Worm (Caenorhabditis elegans) whole organism, L4 larva: ENCODE results near the gene C17G1.14.

Source experiments
- F10B5.3 ChIP-seq: sonication (generic microtip); optimal IDR thresholded peaks from 2 replicates; lab custom pipeline; 2016; ENCODE audit warnings: mild to moderate bottlenecking, missing genetic modification characterization, missing compliant biosample characterization
- F37D6.2 ChIP-seq: sonication (generic microtip); optimal IDR thresholded peaks from 2 replicates; lab custom pipeline; 2016; ENCODE audit warnings: mild to moderate bottlenecking, missing genetic modification characterization, missing compliant biosample characterization
- F44E2.7 ChIP-seq: fragments of 200-800 bp; sonication (Bioruptor generic); IDR thresholded peaks from 2 replicates; pipeline ENCODE4 v2.1.2; 2022; ENCODE audit warnings: missing genetic modification characterization, missing compliant biosample characterization
- R02D3.7 ChIP-seq: fragments of 150-350 bp; sonication (generic microtip); optimal IDR thresholded peaks from 3 replicates; lab custom pipeline; 2014; ENCODE audit warnings: missing biosample characterization, missing genetic modification characterization
- Y75B8A.6 ChIP-seq: fragments of 200-800 bp; sonication (Bioruptor generic); IDR thresholded peaks from 2 replicates; pipeline ENCODE4 v1.3.6; 2022; ENCODE audit warnings: missing genetic modification reagents, missing genetic modification characterization, missing compliant biosample characterization
- ZK337.2 ChIP-seq: fragments of 200-800 bp; sonication (Bioruptor generic); IDR thresholded peaks from 2 replicates; pipeline ENCODE4 v1.3.6; 2022; ENCODE audit warnings: missing genetic modification reagents, missing genetic modification characterization, missing compliant biosample characterization
- aha-1 ChIP-seq: fragments of 150-350 bp; peaks from one replicate; lab custom pipeline; 2014; ENCODE audit warnings: missing biosample characterization, missing genetic modification characterization
- ama-1 ChIP-seq: fragments of 150-350 bp; optimal IDR thresholded peaks from 2 replicates; lab custom pipeline; 2014; ENCODE audit warnings: inconsistent platforms, mixed read lengths
- arid-1 ChIP-seq: fragments of 200-800 bp; sonication (Bioruptor generic); conservative IDR thresholded peaks from 2 replicates; pipeline ENCODE4 v1.3.6; 2022; ENCODE audit warnings: missing genetic modification reagents, missing genetic modification characterization, missing compliant biosample characterization
- ces-1 ChIP-seq: fragments of 150-350 bp; sonication (generic microtip); optimal IDR thresholded peaks from 4 replicates; lab custom pipeline; 2014; ENCODE audit warnings: missing biosample characterization, missing genetic modification reagents, missing genetic modification characterization
- daf-16 ChIP-seq, 3 experiments: sonication (generic microtip); optimal IDR thresholded peaks; 2 replicates each; lab custom pipeline; 2016 to 2017; ENCODE audit warnings: missing genetic modification characterization in 3 of 3, missing genetic modification reagents in 3 of 3, mild to moderate bottlenecking in 2 of 3, missing compliant biosample characterization in 2 of 3, missing biosample characterization in 1 of 3, moderate library complexity in 1 of 3
- daf-19 ChIP-seq: fragments of 200-800 bp; sonication (Bioruptor generic); conservative IDR thresholded peaks from 2 replicates; pipeline ENCODE4 v1.3.6; 2022; ENCODE audit warnings: missing genetic modification characterization, missing compliant biosample characterization
- daf-8 ChIP-seq: fragments of 200-800 bp; sonication (Bioruptor generic); IDR thresholded peaks from 2 replicates; pipeline ENCODE4 v1.3.6; 2022; ENCODE audit warnings: missing genetic modification characterization, missing compliant biosample characterization
- dmd-6 ChIP-seq: fragments of 200-800 bp; sonication (Bioruptor generic); IDR thresholded peaks from 2 replicates; pipeline ENCODE4 v1.3.6; 2022; ENCODE audit warnings: missing genetic modification reagents, missing genetic modification characterization, missing compliant biosample characterization
- dmd-8 ChIP-seq: fragments of 200-800 bp; sonication (Bioruptor generic); IDR thresholded peaks from 2 replicates; pipeline ENCODE4 v1.3.6; 2022; ENCODE audit warnings: missing genetic modification characterization, missing compliant biosample characterization
- dve-1 ChIP-seq: sonication (generic microtip); optimal IDR thresholded peaks from 2 replicates; lab custom pipeline; 2017; ENCODE audit warnings: antibody characterized with exemption, mild to moderate bottlenecking, missing genetic modification characterization, missing compliant biosample characterization; ENCODE audit not compliant: insufficient read depth
- fkh-10 ChIP-seq: fragments of 150-350 bp; optimal IDR thresholded peaks from 2 replicates; lab custom pipeline; 2014; ENCODE audit warnings: missing biosample characterization, missing genetic modification reagents, missing genetic modification characterization
- gei-8 ChIP-seq: fragments of 200-800 bp; sonication (Bioruptor generic); optimal IDR thresholded peaks from 2 replicates; lab custom pipeline; 2018; ENCODE audit warnings: mild to moderate bottlenecking, missing genetic modification characterization, missing compliant biosample characterization
- hif-1 ChIP-seq, 2 experiments: sonication (generic microtip); optimal IDR thresholded peaks; 2 replicates each; lab custom pipeline; 2016 to 2017; ENCODE audit warnings: missing compliant biosample characterization in 2 of 2, missing genetic modification characterization in 2 of 2, missing genetic modification reagents in 2 of 2, missing genotype in 2 of 2, mild to moderate bottlenecking in 1 of 2
- hlh-11 ChIP-seq: fragments of 200-800 bp; sonication (Bioruptor generic); optimal IDR thresholded peaks from 2 replicates; lab custom pipeline; 2018; ENCODE audit warnings: mild to moderate bottlenecking, missing genetic modification characterization, missing compliant biosample characterization
- lin-1 ChIP-seq: fragments of 200-800 bp; sonication (Bioruptor generic); IDR thresholded peaks from 2 replicates; pipeline ENCODE4 v1.3.6; 2022; ENCODE audit warnings: missing genetic modification reagents, missing genetic modification characterization, missing compliant biosample characterization
- mdl-1 ChIP-seq, 2 experiments: fragments of 150-350 bp in 1 of 2; sonication (generic microtip) in 1 of 2; optimal IDR thresholded peaks; 2 replicates each; lab custom pipeline; 2014 to 2017; ENCODE audit warnings: missing biosample characterization in 2 of 2, missing genetic modification characterization in 2 of 2
- mxl-2 ChIP-seq: fragments of 200-800 bp; sonication (Bioruptor generic); conservative IDR thresholded peaks from 2 replicates; pipeline ENCODE4 v1.3.6; 2022; ENCODE audit warnings: missing genetic modification reagents, missing genetic modification characterization, missing compliant biosample characterization
- nhr-25 ChIP-seq: sonication (generic microtip); optimal IDR thresholded peaks from 2 replicates; lab custom pipeline; 2017; ENCODE audit warnings: missing genetic modification characterization, mild to moderate bottlenecking, missing compliant biosample characterization, antibody characterized with exemption, moderate library complexity, borderline replicate concordance; ENCODE audit not compliant: insufficient read depth
- nhr-28 ChIP-seq: fragments of 150-350 bp; optimal IDR thresholded peaks from 2 replicates; lab custom pipeline; 2014; ENCODE audit warnings: missing biosample characterization, missing genetic modification characterization
- nhr-48 ChIP-seq: sonication (generic microtip); optimal IDR thresholded peaks from 2 replicates; lab custom pipeline; 2016; ENCODE audit warnings: mild to moderate bottlenecking, missing genetic modification characterization, missing compliant biosample characterization
- nhr-6 ChIP-seq: fragments of 150-350 bp; optimal IDR thresholded peaks from 2 replicates; lab custom pipeline; 2014; ENCODE audit warnings: missing biosample characterization, missing genetic modification characterization
- nhr-77 ChIP-seq: fragments of 150-350 bp; optimal IDR thresholded peaks from 2 replicates; lab custom pipeline; 2014; ENCODE audit warnings: missing biosample characterization, missing genetic modification characterization
- pha-4 ChIP-seq, 2 experiments: fragments of 150-350 bp in 1 of 2; fragments of 200-800 bp in 1 of 2; sonication (Bioruptor generic) in 1 of 2; IDR thresholded peaks in 1 of 2; optimal IDR thresholded peaks in 1 of 2; 2 replicates each; pipeline versions ENCODE4 v1.3.6 to Lab custom; 2014 to 2022; ENCODE audit warnings: missing genetic modification characterization in 2 of 2, missing genetic modification reagents in 2 of 2, missing biosample characterization in 1 of 2, missing compliant biosample characterization in 1 of 2
- pqm-1 ChIP-seq: sonication (generic microtip); optimal IDR thresholded peaks from 2 replicates; lab custom pipeline; 2017; ENCODE audit warnings: missing biosample characterization, missing genetic modification characterization
- saeg-2 ChIP-seq: fragments of 200-800 bp; sonication (Bioruptor generic); IDR thresholded peaks from 2 replicates; pipeline ENCODE4 v1.3.6; 2022; ENCODE audit warnings: missing genetic modification reagents, missing genetic modification characterization, missing compliant biosample characterization
- spr-1 ChIP-seq: sonication (generic microtip); optimal IDR thresholded peaks from 2 replicates; lab custom pipeline; 2016; ENCODE audit warnings: mild to moderate bottlenecking, missing genetic modification characterization, missing compliant biosample characterization
- zip-2 ChIP-seq: fragments of 150-350 bp; optimal IDR thresholded peaks from 2 replicates; lab custom pipeline; 2014; ENCODE audit warnings: missing biosample characterization, missing genetic modification characterization

Gene C17G1.14

DNA sequence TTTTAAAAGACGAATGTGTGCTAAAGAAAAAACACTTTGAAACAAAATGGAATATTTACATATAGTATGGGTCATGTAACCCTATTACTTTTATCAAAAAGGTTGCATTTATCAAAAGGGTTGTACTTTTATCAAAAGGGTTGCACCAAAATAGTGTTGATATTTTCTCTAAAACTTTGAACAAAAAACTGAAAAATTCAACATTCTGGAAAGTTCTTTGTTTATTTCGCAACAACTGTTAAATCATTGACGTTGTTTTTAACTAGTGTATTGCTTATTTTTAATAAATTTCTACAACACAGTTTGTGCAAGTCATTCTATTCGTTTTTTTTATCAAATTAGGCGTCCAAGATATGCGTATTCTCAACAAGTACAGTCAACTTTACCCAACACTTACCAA lies at the start of gene C17G1.14, which contains the start of gene C17G1.5:
Gene C17G1.14, plus strand, starts transcription at position 277 of the 400 bp plus-strand sequence.
Gene C17G1.5, plus strand, starts transcription at position 266 of the 400 bp plus-strand sequence.
- TF ChIP-seq dve-1 (peak; percentile 8), daf-16 (GFP tag; optimal IDR thresholded peaks at IDR 0.05; lab: Kevin White, UChicago) (no peak), daf-16 (tag; optimal IDR thresholded peaks at IDR 0.05; lab: Kevin White, UChicago) (peak; percentile 68), F37D6.2 (tag; lab: Kevin White, UChicago) (no peak), pqm-1 (tag; lab: Kevin White, UChicago) (peak; percentile 9)

- TF ChIP-seq nhr-6 (tag; lab: Kevin White, UChicago) (peak; percentile 72), daf-16 (GFP tag; optimal IDR thresholded peaks at IDR 0.05; lab: Kevin White, UChicago) (no peak), daf-16 (tag; optimal IDR thresholded peaks at IDR 0.05; lab: Kevin White, UChicago) (peak; percentile 76), F44E2.7 (GFP tag; lab: Robert Waterston, UW) (no peak), zip-2 (tag; lab: Kevin White, UChicago) (no peak), nhr-48 (tag; lab: Kevin White, UChicago) (no peak), dmd-6 (GFP tag; lab: Robert Waterston, UW) (peak; percentile 26; the same call in 1 of the 2 replicates), hlh-11 (tag; lab: Kevin White, UChicago) (peak; percentile 35), ama-1 (lab: Kevin White, UChicago) (no peak), pha-4 (GFP tag; IDR thresholded peaks at IDR 0.05; lab: Robert Waterston, UW) (no peak), pha-4 (tag; optimal IDR thresholded peaks at IDR 0.05; lab: Kevin White, UChicago) (peak; percentile 61), pqm-1 (tag; lab: Kevin White, UChicago) (peak; percentile 71), nhr-28 (tag; lab: Kevin White, UChicago) (peak; percentile 26), mdl-1 (tag; optimal IDR thresholded peaks at IDR 0.05; lab: Kevin White, UChicago) (peak in 1 of 2 experiments; percentile 4), aha-1 (tag; lab: Kevin White, UChicago) (peak; percentile 82)
These were observed 46.3 kb upstream of the C17G1.14 start, which contains the start of gene F21G4.1 for ce11 chrX:9892323-9892722. F21G4.1 (minus strand) TSS chrX:9892328.

DNA sequence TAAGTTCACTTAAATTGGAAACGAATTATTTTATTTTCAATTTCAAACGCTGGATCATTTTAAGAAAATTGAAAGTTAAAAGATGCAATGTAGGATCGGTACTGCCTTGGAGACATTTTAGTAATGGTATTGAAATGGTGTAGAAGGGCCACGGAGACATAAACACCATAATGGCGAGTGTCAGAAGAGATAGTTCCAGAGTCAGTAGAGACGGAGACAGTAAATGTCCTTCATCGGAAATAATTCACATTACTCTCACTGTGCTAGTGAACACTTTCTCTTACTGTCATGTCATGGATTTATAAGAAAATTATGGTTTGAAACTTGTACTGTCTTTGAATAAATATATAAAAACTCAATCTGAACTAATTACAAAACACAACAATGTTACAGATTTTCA lies 45.5 kb upstream of the C17G1.14 start:
- TF ChIP-seq F10B5.3, result no peak
- peak; percentile 76 for TF ChIP-seq aha-1 (tag; lab: Kevin White, UChicago)
- TF ChIP-seq saeg-2 (GFP tag; lab: Robert Waterston, UW), result no peak
- no peak for TF ChIP-seq arid-1
- no peak for TF ChIP-seq R02D3.7 (tag; lab: Kevin White, UChicago)
- peak; percentile 7 for TF ChIP-seq nhr-25 (tag; lab: Kevin White, UChicago)

DNA sequence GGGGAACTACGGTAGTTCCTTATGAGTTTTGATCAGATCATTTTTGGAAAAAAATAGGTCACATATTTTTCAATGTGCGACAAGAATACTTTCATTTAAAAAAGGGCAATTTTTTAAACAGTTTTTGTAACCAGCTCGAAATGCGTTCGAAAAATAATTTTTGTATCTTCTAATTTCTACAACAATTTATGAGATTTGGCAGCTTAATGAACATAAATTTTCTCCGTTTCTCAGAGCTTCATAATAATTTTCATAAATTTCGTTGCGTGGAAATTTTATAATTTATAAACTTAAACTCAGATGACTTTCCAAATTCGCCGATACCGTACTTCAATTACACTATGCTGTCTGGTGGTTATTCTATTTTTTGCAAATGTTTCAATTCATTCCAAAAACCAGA lies 43.8 kb upstream of the C17G1.14 start, which contains the start of gene F21G4.3:
Gene F21G4.3, plus strand, starts transcription at position 301 of the 400 bp plus-strand sequence.
- no peak for TF ChIP-seq fkh-10 (GFP tag; lab: Kevin White, UChicago)
- no peak for TF ChIP-seq ZK337.2 (GFP tag; lab: Robert Waterston, UW)
- TF ChIP-seq dmd-8, result no peak
- TF ChIP-seq mxl-2 (GFP tag; lab: Robert Waterston, UW), result no peak
- no peak for TF ChIP-seq spr-1 (tag; lab: Kevin White, UChicago)
- TF ChIP-seq Y75B8A.6 (GFP tag; lab: Robert Waterston, UW), result no peak
- no peak for TF ChIP-seq F10B5.3
- no peak for TF ChIP-seq hlh-11 (tag; lab: Kevin White, UChicago)
- no peak for TF ChIP-seq nhr-77
- TF ChIP-seq daf-19 (GFP tag; lab: Robert Waterston, UW), result no peak
- no peak for TF ChIP-seq hif-1 (tag; optimal IDR thresholded peaks at IDR 0.05; lab: Kevin White, UChicago)
- TF ChIP-seq daf-8, result no peak
- TF ChIP-seq ces-1 (GFP tag; lab: Kevin White, UChicago), result no peak
- TF ChIP-seq lin-1 (GFP tag; lab: Robert Waterston, UW), result no peak
- no peak for TF ChIP-seq gei-8 (GFP tag; lab: Kevin White, UChicago)
